Fruit fly (Drosophila melanogaster): ENCODE results near the gene CG9555.

DNA sequence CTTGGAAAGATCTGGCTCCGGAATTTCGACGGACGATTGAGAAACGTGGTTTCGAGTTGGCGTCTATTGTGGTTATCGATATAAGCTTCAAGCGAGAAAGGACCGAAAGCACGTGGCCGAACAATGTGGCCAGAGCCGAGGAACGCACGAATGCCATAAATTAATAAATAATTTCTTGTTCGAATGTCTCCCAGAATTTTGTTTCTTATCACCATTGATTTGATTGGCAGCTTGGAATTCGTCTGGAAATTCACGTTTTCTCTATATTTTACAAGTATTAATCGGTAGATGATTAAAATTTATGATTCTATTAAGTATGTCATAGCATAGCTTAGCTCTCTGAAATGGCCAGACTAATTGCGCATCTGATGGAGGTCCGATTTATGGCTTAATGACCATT, 22.4 kb downstream of the CG9555 start, which contains the start of gene Rcd-1r:
- TF ChIP-seq psq (optimal IDR thresholded peaks at IDR 0.05) (no peak), Myc (optimal IDR thresholded peaks at IDR 0.05) (no peak)

Measured in Kc167 (cell line).